Fruit fly (Drosophila melanogaster) whole organism, embryonic: ENCODE results near the gene cav.
A peak's percentile ranks its signal among the peaks of the same experiment; 100 is the strongest.

Source experiments
- Atf3 ChIP-seq: fragments of 200-800 bp; sonication (Bioruptor generic); optimal IDR thresholded peaks from 3 replicates; lab custom pipeline; 2016; ENCODE audit warnings: missing biosample characterization, missing genetic modification characterization
- C15 ChIP-seq: fragments of 200-800 bp; sonication (Bioruptor generic); IDR thresholded peaks from 3 replicates; pipeline ENCODE4 v1.3.6; 2022; ENCODE audit warnings: missing biosample characterization, missing genetic modification characterization
- CG10147 ChIP-seq: fragments of 200-800 bp; sonication (Bioruptor generic); optimal IDR thresholded peaks from 2 replicates; lab custom pipeline; 2019; ENCODE audit warnings: missing biosample characterization, mild to moderate bottlenecking, missing genetic modification characterization, moderate library complexity
- CG11695 ChIP-seq: fragments of 200-800 bp; sonication (Bioruptor generic); IDR thresholded peaks from 3 replicates; pipeline ENCODE4 v1.3.6; 2022; ENCODE audit warnings: missing biosample characterization, missing genetic modification characterization
- CG12391 ChIP-seq: fragments of 200-800 bp; sonication (Bioruptor generic); optimal IDR thresholded peaks from 3 replicates; lab custom pipeline; 2018; ENCODE audit warnings: missing biosample characterization, mild to moderate bottlenecking, missing genetic modification characterization, moderate library complexity
- CG13624 ChIP-seq: fragments of 200-800 bp; sonication (Bioruptor generic); optimal IDR thresholded peaks from 2 replicates; lab custom pipeline; 2016; ENCODE audit warnings: missing biosample characterization, missing genetic modification characterization
- CG1529 ChIP-seq: fragments of 200-800 bp; sonication (Bioruptor generic); optimal IDR thresholded peaks from 3 replicates; lab custom pipeline; 2018; ENCODE audit warnings: missing biosample characterization, missing genetic modification characterization
- CG15696 ChIP-seq: fragments of 200-800 bp; sonication (Bioruptor generic); optimal IDR thresholded peaks from 2 replicates; lab custom pipeline; 2019; ENCODE audit warnings: missing biosample characterization, mild to moderate bottlenecking, missing genetic modification characterization, moderate library complexity
- CG17328 ChIP-seq: fragments of 200-800 bp; sonication (Bioruptor generic); IDR thresholded peaks from 2 replicates; pipeline ENCODE4 v1.3.6; 2022; ENCODE audit warnings: missing biosample characterization, missing genetic modification characterization
- CG17359 ChIP-seq: fragments of 200-800 bp; sonication (Bioruptor generic); optimal IDR thresholded peaks from 3 replicates; lab custom pipeline; 2018; ENCODE audit warnings: missing biosample characterization, mild to moderate bottlenecking, missing genetic modification characterization, moderate library complexity
- CG18262 ChIP-seq: fragments of 200-800 bp; optimal IDR thresholded peaks from 3 replicates; lab custom pipeline; 2019; ENCODE audit warnings: missing biosample characterization, mild to moderate bottlenecking, missing genetic modification characterization, moderate library complexity
- CG3281 ChIP-seq: fragments of 200-800 bp; sonication (Bioruptor generic); optimal IDR thresholded peaks from 3 replicates; lab custom pipeline; 2017; ENCODE audit warnings: missing biosample characterization, mild to moderate bottlenecking, missing genetic modification characterization
- CG6689 ChIP-seq: fragments of 200-800 bp; sonication (Bioruptor generic); IDR thresholded peaks from 2 replicates; pipeline ENCODE4 v1.3.6; 2022; ENCODE audit warnings: missing biosample characterization, missing genetic modification characterization
- CG9817 ChIP-seq: fragments of 200-800 bp; sonication (Bioruptor generic); optimal IDR thresholded peaks from 2 replicates; lab custom pipeline; 2018; ENCODE audit warnings: missing biosample characterization, mild to moderate bottlenecking, missing genetic modification characterization, moderate library complexity
- CoRest ChIP-seq: fragments of 200-800 bp; sonication (Bioruptor generic); optimal IDR thresholded peaks from 3 replicates; lab custom pipeline; 2018; ENCODE audit warnings: missing biosample characterization, mild to moderate bottlenecking, missing genetic modification characterization, moderate library complexity
- Dad ChIP-seq: fragments of 200-800 bp; sonication (Bioruptor generic); optimal IDR thresholded peaks from 3 replicates; lab custom pipeline; 2016; ENCODE audit warnings: missing biosample characterization, missing genetic modification characterization
- Deaf1 ChIP-seq: fragments of 200-800 bp; optimal IDR thresholded peaks from 3 replicates; lab custom pipeline; 2019; ENCODE audit warnings: missing biosample characterization, mild to moderate bottlenecking, missing genetic modification characterization, moderate library complexity
- Doc3 ChIP-seq: fragments of 200-800 bp; sonication (Bioruptor generic); IDR thresholded peaks from 3 replicates; pipeline ENCODE4 v1.3.6; 2022; ENCODE audit warnings: missing biosample characterization, missing genetic modification characterization; ENCODE audit not compliant: partially characterized antibody
- HmgD ChIP-seq: fragments of 200-800 bp; sonication (Bioruptor generic); optimal IDR thresholded peaks from 3 replicates; lab custom pipeline; 2016; ENCODE audit warnings: missing biosample characterization, missing genetic modification characterization
- Hr78 ChIP-seq, 2 experiments: fragments of 200-800 bp in 1 of 2; fragments of >200 bp in 1 of 2; sonication (Bioruptor generic) in 1 of 2; optimal IDR thresholded peaks; 2 replicates each; lab custom pipeline; 2017 to 2019; ENCODE audit warnings: missing biosample characterization in 2 of 2, missing genetic modification characterization in 2 of 2, mild to moderate bottlenecking in 1 of 2, moderate library complexity in 1 of 2
- Kr ChIP-seq: fragments of 200-800 bp; sonication (Bioruptor generic); optimal IDR thresholded peaks from 2 replicates; lab custom pipeline; 2017; ENCODE audit warnings: missing biosample characterization, mild to moderate bottlenecking, missing genetic modification characterization
- Lhr ChIP-seq: fragments of 200-800 bp; sonication (Bioruptor generic); optimal IDR thresholded peaks from 3 replicates; lab custom pipeline; 2017; ENCODE audit warnings: mild to moderate bottlenecking, missing biosample characterization, missing genetic modification reagents, missing genetic modification characterization
- Max ChIP-seq: fragments of 200-800 bp; sonication (Bioruptor generic); optimal IDR thresholded peaks from 2 replicates; lab custom pipeline; 2016; ENCODE audit warnings: missing biosample characterization, mild to moderate bottlenecking, missing genetic modification characterization
- NK7.1 ChIP-seq: fragments of 200-800 bp; sonication (Bioruptor generic); optimal IDR thresholded peaks from 3 replicates; lab custom pipeline; 2016; ENCODE audit warnings: missing biosample characterization, missing genetic modification characterization
- NfI ChIP-seq: fragments of 200-800 bp; sonication (Bioruptor generic); optimal IDR thresholded peaks from 3 replicates; lab custom pipeline; 2018; ENCODE audit warnings: missing biosample characterization, mild to moderate bottlenecking, missing genetic modification characterization, moderate library complexity
- Pdp1 ChIP-seq, 2 experiments: fragments of 200-800 bp; sonication (Bioruptor generic); optimal IDR thresholded peaks; 3 replicates each; lab custom pipeline; 2016; ENCODE audit warnings: missing biosample characterization in 2 of 2, missing genetic modification characterization in 2 of 2, mild to moderate bottlenecking in 1 of 2, moderate library complexity in 1 of 2
- Poxn ChIP-seq: fragments of 200-800 bp; sonication (Bioruptor generic); IDR thresholded peaks from 2 replicates; pipeline ENCODE4 v1.3.6; 2022; ENCODE audit warnings: missing biosample characterization, missing genetic modification characterization
- Ptx1 ChIP-seq: fragments of 200-800 bp; sonication (Bioruptor generic); IDR thresholded peaks from 2 replicates; pipeline ENCODE4 v1.3.6; 2022; ENCODE audit warnings: missing biosample characterization, missing genetic modification characterization
- Vsx1 ChIP-seq: fragments of 200-800 bp; sonication (Bioruptor generic); optimal IDR thresholded peaks from 2 replicates; lab custom pipeline; 2017; ENCODE audit warnings: missing biosample characterization, mild to moderate bottlenecking, missing genetic modification characterization, missing genetic modification reagents
- bowl ChIP-seq: fragments of 200-800 bp; sonication (Bioruptor generic); IDR thresholded peaks from 2 replicates; pipeline ENCODE4 v1.3.6; 2022; ENCODE audit warnings: missing biosample characterization, missing genetic modification characterization
- btn ChIP-seq: fragments of 200-800 bp; sonication (Bioruptor generic); optimal IDR thresholded peaks from 2 replicates; lab custom pipeline; 2016; ENCODE audit warnings: missing biosample characterization, missing genetic modification characterization
- ci ChIP-seq: fragments of 200-800 bp; sonication (Bioruptor generic); IDR thresholded peaks from 3 replicates; pipeline ENCODE4 v1.3.6; 2022; ENCODE audit warnings: missing biosample characterization, missing genetic modification characterization
- dpn ChIP-seq, 2 experiments: fragments of 200-800 bp; sonication (Bioruptor generic); optimal IDR thresholded peaks; 3 replicates each; lab custom pipeline; 2016; ENCODE audit warnings: missing biosample characterization in 2 of 2, missing genetic modification characterization in 2 of 2
- eve ChIP-seq, 2 experiments: fragments of >200 bp; optimal IDR thresholded peaks; 2 replicates each; lab custom pipeline; 2017; ENCODE audit warnings: missing biosample characterization in 2 of 2, missing genetic modification characterization in 2 of 2
- fd3F ChIP-seq: fragments of 200-800 bp; sonication (Bioruptor generic); optimal IDR thresholded peaks from 2 replicates; lab custom pipeline; 2018; ENCODE audit warnings: missing biosample characterization, mild to moderate bottlenecking, missing genetic modification characterization, moderate library complexity
- gce ChIP-seq: fragments of 200-800 bp; sonication (Bioruptor generic); IDR thresholded peaks from 3 replicates; pipeline ENCODE4 v1.3.6; 2022; ENCODE audit warnings: missing biosample characterization, missing genetic modification characterization
- insv ChIP-seq, 2 experiments: fragments of 200-800 bp; sonication (Bioruptor generic); optimal IDR thresholded peaks; 3 replicates each; lab custom pipeline; 2016 to 2018; ENCODE audit warnings: missing biosample characterization in 2 of 2, missing genetic modification characterization in 2 of 2
- kah ChIP-seq: fragments of 200-800 bp; sonication (Bioruptor generic); optimal IDR thresholded peaks from 2 replicates; lab custom pipeline; 2018; ENCODE audit warnings: missing biosample characterization, mild to moderate bottlenecking, missing genetic modification characterization
- kay ChIP-seq: fragments of 200-800 bp; sonication (Bioruptor generic); optimal IDR thresholded peaks from 2 replicates; lab custom pipeline; 2016; ENCODE audit warnings: missing biosample characterization, missing genetic modification characterization
- klu ChIP-seq: fragments of 200-800 bp; sonication (Bioruptor generic); IDR thresholded peaks from 2 replicates; pipeline ENCODE4 v1.3.6; 2022; ENCODE audit warnings: missing biosample characterization, missing genetic modification characterization
- kni ChIP-seq: fragments of 200-800 bp; sonication (Bioruptor generic); optimal IDR thresholded peaks from 3 replicates; lab custom pipeline; 2017; ENCODE audit warnings: mild to moderate bottlenecking, missing biosample characterization, missing genetic modification reagents, missing genetic modification characterization
- lab ChIP-seq: fragments of 200-800 bp; sonication (Bioruptor generic); optimal IDR thresholded peaks from 3 replicates; lab custom pipeline; 2017; ENCODE audit warnings: missing biosample characterization, missing genetic modification characterization, mild to moderate bottlenecking, moderate library complexity, missing genetic modification reagents
- nau ChIP-seq: fragments of 200-800 bp; sonication (Bioruptor generic); optimal IDR thresholded peaks from 3 replicates; lab custom pipeline; 2017; ENCODE audit warnings: missing biosample characterization, mild to moderate bottlenecking, missing genetic modification characterization, missing genetic modification reagents
- nom ChIP-seq: fragments of 200-800 bp; sonication (Bioruptor generic); optimal IDR thresholded peaks from 2 replicates; lab custom pipeline; 2017; ENCODE audit warnings: missing biosample characterization, missing genetic modification characterization, mild to moderate bottlenecking, moderate library complexity, missing genetic modification reagents
- odd ChIP-seq: fragments of 200-800 bp; sonication (Bioruptor generic); optimal IDR thresholded peaks from 2 replicates; lab custom pipeline; 2017; ENCODE audit warnings: missing biosample characterization, mild to moderate bottlenecking, missing genetic modification characterization
- repo ChIP-seq: fragments of 200-800 bp; sonication (Bioruptor generic); optimal IDR thresholded peaks from 2 replicates; lab custom pipeline; 2016; ENCODE audit warnings: missing biosample characterization, missing genetic modification characterization
- schlank ChIP-seq: fragments of 200-800 bp; sonication (Bioruptor generic); optimal IDR thresholded peaks from 2 replicates; lab custom pipeline; 2018; ENCODE audit warnings: missing biosample characterization, mild to moderate bottlenecking, missing genetic modification characterization
- tap ChIP-seq: fragments of 200-800 bp; optimal IDR thresholded peaks from 3 replicates; lab custom pipeline; 2019; ENCODE audit warnings: missing biosample characterization, mild to moderate bottlenecking, missing genetic modification characterization, moderate library complexity
- twi ChIP-seq: fragments of 200-800 bp; optimal IDR thresholded peaks from 2 replicates; lab custom pipeline; 2019; ENCODE audit warnings: missing biosample characterization, mild to moderate bottlenecking, missing genetic modification characterization, moderate library complexity
- unpg ChIP-seq: fragments of 200-800 bp; sonication (Bioruptor generic); optimal IDR thresholded peaks from 3 replicates; lab custom pipeline; 2018; ENCODE audit warnings: missing biosample characterization, mild to moderate bottlenecking, missing genetic modification characterization, moderate library complexity

Gene cav

dm6 chr3R:24188619-24189018 is 32.3 kb upstream of the cav start, which contains the start of gene CG5515 (continued):
- peak; percentile 50 for TF ChIP-seq CG17359
- peak; percentile 58; the same call in 1 of the 3 replicates for TF ChIP-seq Doc3 (GFP tag; lab: Robert Waterston, UW)
- peak; percentile 82 for TF ChIP-seq CG9817 (tag; lab: Kevin White, UChicago)
- peak; percentile 73 for TF ChIP-seq unpg (GFP tag; lab: Kevin White, UChicago)
- peak; percentile 80 for TF ChIP-seq NfI
- no peak for TF ChIP-seq Hr78 (GFP tag; optimal IDR thresholded peaks at IDR 0.05; lab: Kevin White, UChicago)
- peak; percentile 82 for TF ChIP-seq CG13624
- peak; percentile 71 for TF ChIP-seq HmgD (GFP tag; lab: Kevin White, UChicago)
- TF ChIP-seq Max (GFP tag; lab: Kevin White, UChicago): peak; percentile 71
- peak; percentile 68 for TF ChIP-seq fd3F (GFP tag; lab: Kevin White, UChicago)
- TF ChIP-seq CG15696: peak; percentile 83
- peak; percentile 41 for TF ChIP-seq twi (tag; lab: Kevin White, UChicago)
- peak; percentile 54 for TF ChIP-seq repo (GFP tag; lab: Kevin White, UChicago)
- peak; percentile 44; the same call in 1 of the 2 replicates for TF ChIP-seq bowl (GFP tag; lab: Robert Waterston, UW)
- TF ChIP-seq dpn (GFP tag; optimal IDR thresholded peaks at IDR 0.05; lab: Kevin White, UChicago): peak in 1 of 2 experiments; percentile 82
- TF ChIP-seq kay: peak; percentile 3
- TF ChIP-seq Kr (GFP tag; lab: Kevin White, UChicago): no peak
- TF ChIP-seq insv (GFP tag; optimal IDR thresholded peaks at IDR 0.05; lab: Kevin White, UChicago): no peak
- TF ChIP-seq CG11695 (GFP tag; lab: Robert Waterston, UW): peak; percentile 59; the same call in 2 of the 3 replicates
- no peak for TF ChIP-seq CG1529 (GFP tag; lab: Kevin White, UChicago)
- TF ChIP-seq kah (GFP tag; lab: Kevin White, UChicago): no peak
- TF ChIP-seq C15 (GFP tag; lab: Robert Waterston, UW): no peak
- TF ChIP-seq Deaf1 (tag; lab: Kevin White, UChicago): no peak
- peak; percentile 38; the same call in 1 of the 3 replicates for TF ChIP-seq gce (GFP tag; lab: Robert Waterston, UW)
- TF ChIP-seq NK7.1 (GFP tag; lab: Kevin White, UChicago): peak; percentile 29
- no peak for TF ChIP-seq btn (GFP tag; lab: Kevin White, UChicago)
- TF ChIP-seq schlank (tag; lab: Kevin White, UChicago): no peak
- TF ChIP-seq lab (GFP tag; lab: Kevin White, UChicago): no peak
- TF ChIP-seq Atf3 (GFP tag; lab: Kevin White, UChicago): peak; percentile 70
- TF ChIP-seq CG12391 (tag; lab: Kevin White, UChicago): peak; percentile 85
- TF ChIP-seq CG3281: peak; percentile 60
- TF ChIP-seq eve (GFP tag; optimal IDR thresholded peaks at IDR 0.05; lab: Kevin White, UChicago): no peak
- no peak for TF ChIP-seq odd (GFP tag; lab: Kevin White, UChicago)
- peak; percentile 79 for TF ChIP-seq CG6689
- TF ChIP-seq Poxn (GFP tag; lab: Robert Waterston, UW): no peak
- TF ChIP-seq tap (tag; lab: Kevin White, UChicago): no peak
- no peak for TF ChIP-seq Vsx1
- peak; percentile 75 to 77 for TF ChIP-seq Pdp1 (GFP tag; optimal IDR thresholded peaks at IDR 0.05; lab: Kevin White, UChicago)
- no peak for TF ChIP-seq CG10147 (GFP tag; lab: Kevin White, UChicago)
- no peak for TF ChIP-seq nau (GFP tag; lab: Kevin White, UChicago)
- peak; percentile 30 for TF ChIP-seq Lhr
- TF ChIP-seq kni (GFP tag; lab: Kevin White, UChicago): peak; percentile 3
- TF ChIP-seq ci (GFP tag; lab: Robert Waterston, UW): peak; percentile 91
- TF ChIP-seq CoRest (tag; lab: Kevin White, UChicago): peak; percentile 84
- TF ChIP-seq CG18262 (tag; lab: Kevin White, UChicago): peak; percentile 64
- peak; percentile 88 for TF ChIP-seq Ptx1 (GFP tag; lab: Robert Waterston, UW)
- TF ChIP-seq Dad: peak; percentile 86
- TF ChIP-seq klu: peak; percentile 51; the same call in 1 of the 2 replicates
- TF ChIP-seq nom: no peak
- peak; percentile 85 for TF ChIP-seq CG17328 (GFP tag; lab: Robert Waterston, UW)
